Fruit fly (Drosophila melanogaster) whole organism, wandering third instar larva: ENCODE data around the gene CG34148.

Experiments used
- CG32264 ChIP-seq: fragments of 200-800 bp; sonication (Bioruptor generic); optimal IDR thresholded peaks from 2 replicates; lab custom pipeline; 2016; ENCODE audit warnings: missing biosample characterization, missing genetic modification characterization
- CG9705 ChIP-seq: fragments of 200-800 bp; sonication (Bioruptor generic); optimal IDR thresholded peaks from 2 replicates; lab custom pipeline; 2018; ENCODE audit warnings: missing biosample characterization, mild to moderate bottlenecking, missing genetic modification characterization
- Dif ChIP-seq: fragments of 200-275, 200-300 bp; sonication (Bioruptor generic); optimal IDR thresholded peaks from 2 replicates; lab custom pipeline; 2018; ENCODE audit warnings: missing biosample characterization, missing genetic modification characterization; ENCODE audit not compliant: partially characterized antibody
- Hr78 ChIP-seq: fragments of >200 bp; optimal IDR thresholded peaks from 2 replicates; lab custom pipeline; 2017; ENCODE audit warnings: missing biosample characterization, missing genetic modification characterization
- OdsH ChIP-seq: fragments of 200-800 bp; sonication (Bioruptor generic); optimal IDR thresholded peaks from 2 replicates; lab custom pipeline; 2016; ENCODE audit warnings: missing biosample characterization, mild to moderate bottlenecking, missing genetic modification characterization
- Vsx2 ChIP-seq: fragments of 200-300, 225-300 bp; sonication (Bioruptor generic); optimal IDR thresholded peaks from 2 replicates; lab custom pipeline; 2018; ENCODE audit warnings: missing biosample characterization, missing genetic modification characterization; ENCODE audit not compliant: partially characterized antibody
- dmrt93B ChIP-seq: fragments of 200-800 bp; sonication (Bioruptor generic); optimal IDR thresholded peaks from 2 replicates; lab custom pipeline; 2018; ENCODE audit warnings: missing biosample characterization, mild to moderate bottlenecking, missing genetic modification characterization
- jim ChIP-seq: fragments of 175-275, 200-325 bp; sonication (Bioruptor generic); optimal IDR thresholded peaks from 2 replicates; lab custom pipeline; 2016; ENCODE audit warnings: missing biosample characterization, mild to moderate bottlenecking, missing genetic modification characterization
- pan ChIP-seq: fragments of >200 bp; optimal IDR thresholded peaks from 2 replicates; lab custom pipeline; 2017
- psq ChIP-seq: fragments of 200-800 bp; sonication (Bioruptor generic); optimal IDR thresholded peaks from 3 replicates; lab custom pipeline; 2017; ENCODE audit warnings: missing biosample characterization, mild to moderate bottlenecking, missing genetic modification characterization, moderate library complexity
- sv ChIP-seq: fragments of 200-800 bp; sonication (Bioruptor generic); optimal IDR thresholded peaks from 3 replicates; lab custom pipeline; 2016; ENCODE audit warnings: missing biosample characterization, missing genetic modification characterization
- tai ChIP-seq: sonication (Bioruptor generic); optimal IDR thresholded peaks from 2 replicates; lab custom pipeline; 2016; ENCODE audit warnings: missing biosample characterization, missing genetic modification characterization
- usp ChIP-seq: fragments of >200 bp; optimal IDR thresholded peaks from 2 replicates; lab custom pipeline; 2017; ENCODE audit warnings: missing biosample characterization, missing genetic modification characterization
- woc ChIP-seq: sonication (Bioruptor generic); optimal IDR thresholded peaks from 2 replicates; lab custom pipeline; 2016; ENCODE audit warnings: missing biosample characterization, mild to moderate bottlenecking, missing genetic modification characterization

DNA sequence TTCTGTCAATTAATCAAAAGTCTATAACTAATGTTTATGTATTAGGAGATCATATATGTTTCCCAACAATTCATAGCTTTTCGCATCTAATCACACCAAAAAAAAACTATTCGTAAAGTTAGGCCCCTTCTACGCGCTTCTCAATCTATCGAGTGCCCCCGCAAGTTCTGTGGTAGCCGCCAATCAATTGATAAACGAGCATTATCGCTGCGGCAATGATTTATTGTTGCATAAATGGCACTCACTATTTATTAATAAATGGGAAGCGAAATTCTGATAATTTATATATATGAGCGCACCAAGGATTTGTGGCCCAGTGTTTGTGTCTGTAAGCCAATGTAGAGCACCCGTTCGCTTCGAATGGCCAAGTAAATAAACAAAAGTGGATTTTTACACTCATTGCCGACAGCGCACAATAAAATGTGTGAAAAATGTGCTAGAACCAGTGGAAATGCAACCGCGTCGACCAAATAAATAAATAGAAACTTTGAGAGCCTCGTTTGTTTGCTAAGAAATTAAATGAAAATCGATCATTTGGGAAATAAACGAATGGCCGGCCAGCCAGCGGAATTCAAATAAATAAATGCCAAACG lies 7.0 kb downstream of the CG34148 start:
- no peak for TF ChIP-seq woc (GFP tag; lab: Kevin White, UChicago)
- TF ChIP-seq tai (GFP tag; lab: Kevin White, UChicago): no peak
- TF ChIP-seq psq (GFP tag; lab: Kevin White, UChicago): no peak
- no peak for TF ChIP-seq dmrt93B (GFP tag; lab: Kevin White, UChicago)
- no peak for TF ChIP-seq Hr78
- TF ChIP-seq pan: no peak
- TF ChIP-seq sv: no peak
- no peak for TF ChIP-seq Vsx2 (GFP tag; lab: Kevin White, UChicago)
- no peak for TF ChIP-seq OdsH
- TF ChIP-seq usp: no peak
- no peak for TF ChIP-seq jim (GFP tag; lab: Kevin White, UChicago)
- TF ChIP-seq CG32264 (GFP tag; lab: Kevin White, UChicago): no peak
- TF ChIP-seq CG9705 (GFP tag; lab: Kevin White, UChicago): no peak
- no peak for TF ChIP-seq Dif (GFP tag; lab: Kevin White, UChicago)
